Fruit fly (Drosophila melanogaster): ENCODE results near the gene CG14042.

Gene CG14042

dm6 chr2L:4999389-5000032 lies 38.0 kb upstream of the CG14042 start (continued):
- TF ChIP-seq CG12942 (GFP tag; optimal IDR thresholded peaks at IDR 0.05) (peak; percentile 40), CG2120 (GFP tag; optimal IDR thresholded peaks at IDR 0.05) (peak; percentile 77), tna (GFP tag; IDR thresholded peaks at IDR 0.05; ENCODE audit: partially characterized antibody) (no peak), Lim3 (GFP tag; IDR thresholded peaks at IDR 0.05) (no peak), CG12104 (GFP tag; optimal IDR thresholded peaks at IDR 0.05) (peak; percentile 39), CG17912 (GFP tag; optimal IDR thresholded peaks at IDR 0.05) (no peak), D (optimal IDR thresholded peaks at IDR 0.05) (no peak), D (GFP tag; optimal IDR thresholded peaks at IDR 0.05) (peak; percentile 41), tap (tag; optimal IDR thresholded peaks at IDR 0.05) (peak; percentile 69), ind (GFP tag; optimal IDR thresholded peaks at IDR 0.05) (peak; percentile 83), B-H1 (GFP tag; IDR thresholded peaks at IDR 0.05) (peak; percentile 69), Dbx (GFP tag; IDR thresholded peaks at IDR 0.05) (no peak; the same call in 1 of the 3 replicates), Poxn (GFP tag; IDR thresholded peaks at IDR 0.05) (no peak), Atf3 (GFP tag; optimal IDR thresholded peaks at IDR 0.05) (no peak), CG8924 (tag; optimal IDR thresholded peaks at IDR 0.05) (peak; percentile 42), CG8765 (GFP tag; IDR thresholded peaks at IDR 0.05) (peak; percentile 51; the same call in 1 of the 2 replicates), CG10543 (GFP tag; optimal IDR thresholded peaks at IDR 0.05) (no peak), TFAM (GFP tag; optimal IDR thresholded peaks at IDR 0.05) (no peak), CG18619 (GFP tag; optimal IDR thresholded peaks at IDR 0.05) (peak; percentile 48), CG9609 (GFP tag; optimal IDR thresholded peaks at IDR 0.05) (peak; percentile 28), wdn (GFP tag; IDR thresholded peaks at IDR 0.05) (0 out of 2 replicates have a peak, but pooled peaks have one; percentile 56), CG9932 (GFP tag; IDR thresholded peaks at IDR 0.05) (peak; percentile 73), fru (optimal IDR thresholded peaks at IDR 0.05) (no peak), dan (GFP tag; IDR thresholded peaks at IDR 0.05) (no peak), Dfd (GFP tag; optimal IDR thresholded peaks at IDR 0.05) (no peak), oc (tag; optimal IDR thresholded peaks at IDR 0.05) (peak; percentile 17), Lhr (GFP tag; optimal IDR thresholded peaks at IDR 0.05) (peak; percentile 26), lola (GFP tag; optimal IDR thresholded peaks at IDR 0.05) (peak in 1 of 3 experiments; percentile 47), CG5245 (GFP tag; optimal IDR thresholded peaks at IDR 0.05) (peak; percentile 51), CG16815 (GFP tag; optimal IDR thresholded peaks at IDR 0.05) (peak; percentile 62), Mes4 (GFP tag; optimal IDR thresholded peaks at IDR 0.05) (peak; percentile 56), croc (GFP tag; conservative IDR thresholded peaks at IDR 0.05) (peak; percentile 40; the same call in 1 of the 3 replicates), CG11560 (tag; IDR thresholded peaks at IDR 0.05) (peak; percentile 60; the same call in 1 of the 3 replicates), hb (GFP tag; IDR thresholded peaks at IDR 0.05; ENCODE audit: partially characterized antibody) (no peak), CG8944 (GFP tag; optimal IDR thresholded peaks at IDR 0.05) (peak; percentile 43), CG3847 (GFP tag; IDR thresholded peaks at IDR 0.05) (peak; percentile 57; the same call in 1 of the 2 replicates), PHDP (tag; optimal IDR thresholded peaks at IDR 0.05) (peak; percentile 55), pnt (GFP tag; optimal IDR thresholded peaks at IDR 0.05) (peak; percentile 56), row (GFP tag; IDR thresholded peaks at IDR 0.05) (peak; percentile 80), Fer2 (tag; optimal IDR thresholded peaks at IDR 0.05) (peak; percentile 40), dimm (GFP tag; IDR thresholded peaks at IDR 0.05) (0 out of 2 replicates have a peak, but pooled peaks have one; percentile 25), C15 (GFP tag; IDR thresholded peaks at IDR 0.05) (0 out of 3 replicates have a peak, but pooled peaks have one; percentile 34), CG13287 (GFP tag; IDR thresholded peaks at IDR 0.05; ENCODE audit: partially characterized antibody) (no peak), tin (GFP tag; optimal IDR thresholded peaks at IDR 0.05) (peak; percentile 69), CG4820 (GFP tag; optimal IDR thresholded peaks at IDR 0.05) (peak; percentile 62), CG17359 (tag; optimal IDR thresholded peaks at IDR 0.05) (peak; percentile 78), MTF-1 (GFP tag; optimal IDR thresholded peaks at IDR 0.05; ENCODE audit: borderline replicate concordance) (peak; percentile 67), CG4730 (GFP tag; IDR thresholded peaks at IDR 0.05) (peak; percentile 49; the same call in 1 of the 2 replicates), pum (GFP tag; optimal IDR thresholded peaks at IDR 0.05) (peak; percentile 43), lbe (GFP tag; optimal IDR thresholded peaks at IDR 0.05) (no peak)
